Fruit fly (Drosophila melanogaster) whole organism, embryonic: ENCODE data around the gene CG7497.

Source experiments
- Antp ChIP-seq: fragments of 200-800 bp; sonication (Bioruptor generic); optimal IDR thresholded peaks from 3 replicates; lab custom pipeline; 2016; ENCODE audit warnings: missing biosample characterization, missing genetic modification characterization
- CG10147 ChIP-seq: fragments of 200-800 bp; sonication (Bioruptor generic); optimal IDR thresholded peaks from 2 replicates; lab custom pipeline; 2019; ENCODE audit warnings: missing biosample characterization, mild to moderate bottlenecking, missing genetic modification characterization, moderate library complexity
- CG10959 ChIP-seq: fragments of 200-800 bp; sonication (Bioruptor generic); IDR thresholded peaks from 2 replicates; pipeline ENCODE4 v1.3.6; 2022; ENCODE audit warnings: missing biosample characterization, missing genetic modification characterization
- CG12104 ChIP-seq: fragments of 200-800 bp; sonication (Bioruptor generic); optimal IDR thresholded peaks from 3 replicates; lab custom pipeline; 2016; ENCODE audit warnings: missing biosample characterization, missing genetic modification characterization
- CG13287 ChIP-seq: fragments of 200-800 bp; sonication (Bioruptor generic); IDR thresholded peaks from 2 replicates; pipeline ENCODE4 v1.3.6; 2022; ENCODE audit warnings: missing biosample characterization, missing genetic modification characterization; ENCODE audit not compliant: partially characterized antibody
- CG13296 ChIP-seq: fragments of 200-800 bp; sonication (Bioruptor generic); optimal IDR thresholded peaks from 3 replicates; lab custom pipeline; 2018; ENCODE audit warnings: missing biosample characterization, mild to moderate bottlenecking, missing genetic modification characterization
- CG17829 ChIP-seq: fragments of 200-800 bp; optimal IDR thresholded peaks from 2 replicates; lab custom pipeline; 2019; ENCODE audit warnings: missing biosample characterization, mild to moderate bottlenecking, missing genetic modification characterization, moderate library complexity
- CG33213 ChIP-seq: fragments of 200-800 bp; sonication (Bioruptor generic); optimal IDR thresholded peaks from 3 replicates; lab custom pipeline; 2016; ENCODE audit warnings: missing biosample characterization, missing genetic modification characterization
- CG4328 ChIP-seq: fragments of 200-800 bp; sonication (Bioruptor generic); optimal IDR thresholded peaks from 3 replicates; lab custom pipeline; 2017; ENCODE audit warnings: missing biosample characterization, missing genetic modification reagents, missing genetic modification characterization
- CG4617 ChIP-seq: fragments of 200-800 bp; sonication (Bioruptor generic); optimal IDR thresholded peaks from 3 replicates; lab custom pipeline; 2016; ENCODE audit warnings: missing biosample characterization, missing genetic modification characterization, borderline replicate concordance
- CG4820 ChIP-seq: fragments of 200-800 bp; sonication (Bioruptor generic); optimal IDR thresholded peaks from 3 replicates; lab custom pipeline; 2016; ENCODE audit warnings: missing biosample characterization, missing genetic modification characterization
- CHES-1-like ChIP-seq: fragments of 200-800 bp; sonication (Bioruptor generic); optimal IDR thresholded peaks from 2 replicates; lab custom pipeline; 2016; ENCODE audit warnings: missing biosample characterization, missing genetic modification characterization
- Chrac-16 ChIP-seq: fragments of 200-800 bp; sonication (Bioruptor generic); optimal IDR thresholded peaks from 3 replicates; lab custom pipeline; 2016; ENCODE audit warnings: missing biosample characterization, missing genetic modification characterization
- CkIIα-i1 ChIP-seq: fragments of 200-800 bp; sonication (Bioruptor generic); IDR thresholded peaks from 2 replicates; pipeline ENCODE4 v1.3.6; 2022; ENCODE audit warnings: missing biosample characterization, missing genetic modification characterization
- Dp ChIP-seq: fragments of 200-800 bp; sonication (Bioruptor generic); optimal IDR thresholded peaks from 2 replicates; lab custom pipeline; 2018; ENCODE audit warnings: missing biosample characterization, mild to moderate bottlenecking, missing genetic modification characterization, moderate library complexity
- Fer2 ChIP-seq: fragments of 200-800 bp; sonication (Bioruptor generic); optimal IDR thresholded peaks from 2 replicates; lab custom pipeline; 2018; ENCODE audit warnings: missing biosample characterization, mild to moderate bottlenecking, missing genetic modification characterization, moderate library complexity
- GATAe ChIP-seq: fragments of 200-800 bp; sonication (Bioruptor generic); conservative IDR thresholded peaks from 2 replicates; pipeline ENCODE4 v1.3.6; 2022; ENCODE audit warnings: missing biosample characterization, missing genetic modification characterization
- H2.0 ChIP-seq: fragments of 200-800 bp; sonication (Bioruptor generic); IDR thresholded peaks from 2 replicates; pipeline ENCODE4 v1.3.6; 2022; ENCODE audit warnings: missing biosample characterization, missing genetic modification characterization
- HLH3B ChIP-seq: fragments of 200-800 bp; sonication (Bioruptor generic); IDR thresholded peaks from 2 replicates; pipeline ENCODE4 v1.3.6; 2022; ENCODE audit warnings: missing biosample characterization, missing genetic modification characterization
- HLH4C ChIP-seq: fragments of 200-800 bp; sonication (Bioruptor generic); IDR thresholded peaks from 3 replicates; pipeline ENCODE4 v1.3.6; 2022; ENCODE audit warnings: missing biosample characterization, missing genetic modification characterization; ENCODE audit not compliant: partially characterized antibody
- Hand ChIP-seq: fragments of 200-800 bp; sonication (Bioruptor generic); optimal IDR thresholded peaks from 2 replicates; lab custom pipeline; 2017; ENCODE audit warnings: mild to moderate bottlenecking, missing biosample characterization, missing genetic modification reagents, missing genetic modification characterization
- HmgZ ChIP-seq: fragments of 200-800 bp; sonication (Bioruptor generic); optimal IDR thresholded peaks from 2 replicates; lab custom pipeline; 2018; ENCODE audit warnings: missing biosample characterization, mild to moderate bottlenecking, missing genetic modification characterization
- NC2β ChIP-seq: fragments of 200-800 bp; sonication (Bioruptor generic); optimal IDR thresholded peaks from 2 replicates; lab custom pipeline; 2016; ENCODE audit warnings: missing biosample characterization, missing genetic modification characterization
- NK7.1 ChIP-seq: fragments of 200-800 bp; sonication (Bioruptor generic); optimal IDR thresholded peaks from 3 replicates; lab custom pipeline; 2016; ENCODE audit warnings: missing biosample characterization, missing genetic modification characterization
- Neu2 ChIP-seq: fragments of 200-800 bp; sonication (Bioruptor generic); optimal IDR thresholded peaks from 3 replicates; lab custom pipeline; 2016; ENCODE audit warnings: missing biosample characterization, missing genetic modification characterization, borderline replicate concordance
- NfI ChIP-seq: fragments of 200-800 bp; sonication (Bioruptor generic); optimal IDR thresholded peaks from 3 replicates; lab custom pipeline; 2018; ENCODE audit warnings: missing biosample characterization, mild to moderate bottlenecking, missing genetic modification characterization, moderate library complexity
- PHDP ChIP-seq: fragments of 200-800 bp; sonication (Bioruptor generic); optimal IDR thresholded peaks from 3 replicates; lab custom pipeline; 2018; ENCODE audit warnings: missing biosample characterization, mild to moderate bottlenecking, missing genetic modification characterization, moderate library complexity
- Side ChIP-seq: fragments of 200-800 bp; sonication (Bioruptor generic); optimal IDR thresholded peaks from 2 replicates; lab custom pipeline; 2016; ENCODE audit warnings: missing biosample characterization, missing genetic modification characterization
- Sin3A ChIP-seq: fragments of >200 bp; optimal IDR thresholded peaks from 2 replicates; lab custom pipeline; 2018
- Six4 ChIP-seq: fragments of 200-800 bp; sonication (Bioruptor generic); optimal IDR thresholded peaks from 2 replicates; lab custom pipeline; 2016; ENCODE audit warnings: missing biosample characterization, missing genetic modification characterization
- Trl ChIP-seq, 3 experiments: fragments of >200 bp in 2 of 3; fragments of 200-800 bp in 1 of 3; sonication (Bioruptor generic) in 1 of 3; optimal IDR thresholded peaks; 2 replicates in 1 of 3; 3 replicates in 2 of 3; lab custom pipeline; 2016 to 2017; ENCODE audit warnings: missing biosample characterization in 1 of 3, missing genetic modification characterization in 1 of 3
- ac ChIP-seq: fragments of 200-800 bp; sonication (Bioruptor generic); optimal IDR thresholded peaks from 3 replicates; lab custom pipeline; 2017; ENCODE audit warnings: missing biosample characterization, mild to moderate bottlenecking, missing genetic modification characterization
- bsh ChIP-seq, 2 experiments: fragments of 200-800 bp; sonication (Bioruptor generic); optimal IDR thresholded peaks; 2 replicates each; lab custom pipeline; 2017 to 2018; ENCODE audit warnings: mild to moderate bottlenecking in 2 of 2, missing biosample characterization in 2 of 2, missing genetic modification characterization in 2 of 2, moderate library complexity in 1 of 2
- btn ChIP-seq: fragments of 200-800 bp; sonication (Bioruptor generic); optimal IDR thresholded peaks from 2 replicates; lab custom pipeline; 2016; ENCODE audit warnings: missing biosample characterization, missing genetic modification characterization
- chif ChIP-seq, 2 experiments: fragments of 200-800 bp; sonication (Bioruptor generic); optimal IDR thresholded peaks; 3 replicates each; lab custom pipeline; 2016; ENCODE audit warnings: missing biosample characterization in 2 of 2, missing genetic modification characterization in 2 of 2
- chn ChIP-seq: fragments of 200-800 bp; sonication (Bioruptor generic); optimal IDR thresholded peaks from 2 replicates; lab custom pipeline; 2016; ENCODE audit warnings: missing biosample characterization, missing genetic modification characterization
- dmrt99B ChIP-seq: fragments of 200-800 bp; sonication (Bioruptor generic); optimal IDR thresholded peaks from 2 replicates; lab custom pipeline; 2018; ENCODE audit warnings: missing biosample characterization, mild to moderate bottlenecking, missing genetic modification characterization, moderate library complexity
- dysf ChIP-seq: fragments of 200-800 bp; sonication (Bioruptor generic); IDR thresholded peaks from 3 replicates; pipeline ENCODE4 v1.3.6; 2022; ENCODE audit warnings: missing biosample characterization, missing genetic modification characterization
- fd102C ChIP-seq: fragments of 200-800 bp; sonication (Bioruptor generic); optimal IDR thresholded peaks from 2 replicates; lab custom pipeline; 2018; ENCODE audit warnings: missing biosample characterization, mild to moderate bottlenecking, missing genetic modification characterization, moderate library complexity
- fd3F ChIP-seq: fragments of 200-800 bp; sonication (Bioruptor generic); optimal IDR thresholded peaks from 2 replicates; lab custom pipeline; 2018; ENCODE audit warnings: missing biosample characterization, mild to moderate bottlenecking, missing genetic modification characterization, moderate library complexity
- ftz-f1 ChIP-seq: fragments of 200-800 bp; sonication (Bioruptor generic); optimal IDR thresholded peaks from 2 replicates; lab custom pipeline; 2016; ENCODE audit warnings: missing biosample characterization, missing genetic modification characterization
- gcm2 ChIP-seq: fragments of 200-800 bp; sonication (Bioruptor generic); optimal IDR thresholded peaks from 2 replicates; lab custom pipeline; 2016; ENCODE audit warnings: missing biosample characterization, missing genetic modification characterization
- gro ChIP-seq: fragments of 200-800 bp; sonication (Bioruptor generic); optimal IDR thresholded peaks from 2 replicates; lab custom pipeline; 2016; ENCODE audit warnings: missing biosample characterization, missing genetic modification characterization
- hkb ChIP-seq, 2 experiments: fragments of 200-800 bp in 1 of 2; fragments of >200 bp in 1 of 2; sonication (Bioruptor generic) in 1 of 2; IDR thresholded peaks in 1 of 2; optimal IDR thresholded peaks in 1 of 2; 2 replicates each; pipeline versions ENCODE4 v1.3.6 to Lab custom; 2017 to 2022; ENCODE audit warnings: missing biosample characterization in 1 of 2, missing genetic modification characterization in 1 of 2
- pnt ChIP-seq: fragments of 200-800 bp; sonication (Bioruptor generic); optimal IDR thresholded peaks from 3 replicates; lab custom pipeline; 2016; ENCODE audit warnings: missing biosample characterization, missing genetic modification characterization
- pum ChIP-seq: fragments of 200-800 bp; sonication (Bioruptor generic); optimal IDR thresholded peaks from 2 replicates; lab custom pipeline; 2016; ENCODE audit warnings: missing biosample characterization, missing genetic modification characterization
- pzg ChIP-seq: fragments of 200-800 bp; sonication (Bioruptor generic); optimal IDR thresholded peaks from 3 replicates; lab custom pipeline; 2018; ENCODE audit warnings: missing biosample characterization, mild to moderate bottlenecking, missing genetic modification characterization, moderate library complexity
- tup ChIP-seq: fragments of 200-800 bp; sonication (Bioruptor generic); optimal IDR thresholded peaks from 2 replicates; lab custom pipeline; 2016; ENCODE audit warnings: missing biosample characterization, mild to moderate bottlenecking, missing genetic modification characterization, moderate library complexity
- zfh1 ChIP-seq: fragments of 200-800 bp; sonication (Bioruptor generic); IDR thresholded peaks from 3 replicates; pipeline ENCODE4 v1.3.6; 2022; ENCODE audit warnings: missing biosample characterization, missing genetic modification characterization

CG7497 gene

DNA sequence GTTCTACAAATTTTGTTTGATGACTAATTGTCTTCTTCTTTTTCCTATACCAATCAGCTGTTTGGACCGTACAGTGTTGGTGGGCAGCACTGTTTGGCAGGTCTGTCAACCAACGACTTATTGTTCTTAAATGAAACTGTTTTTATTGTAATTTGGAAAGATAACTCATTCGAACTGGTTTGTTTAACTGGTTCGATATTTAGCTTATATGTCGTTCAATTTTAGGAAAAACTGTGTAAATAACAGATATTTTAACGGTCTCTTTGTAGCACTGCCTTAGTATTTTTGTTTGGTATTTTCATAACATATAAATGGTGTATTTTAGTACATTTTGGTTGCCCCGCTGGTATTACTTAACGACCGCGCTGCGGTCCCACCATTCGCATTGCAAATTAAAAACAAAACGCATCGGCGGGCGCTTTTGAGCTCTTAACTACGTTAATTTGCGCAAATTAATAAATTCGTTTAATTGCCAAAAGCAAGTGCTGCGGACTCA is 11.8 kb upstream of the CG7497 start, which contains the start of the genes Vps60 and anchor (continued):
- peak; percentile 48 for TF ChIP-seq CG17829
- TF ChIP-seq hkb (optimal IDR thresholded peaks at IDR 0.05; lab: Kevin White, UChicago) = peak; percentile 67
- no peak; the same call in 1 of the 2 replicates for TF ChIP-seq hkb (GFP tag; IDR thresholded peaks at IDR 0.05; lab: Robert Waterston, UW)
- TF ChIP-seq fd3F (GFP tag; lab: Kevin White, UChicago) = no peak
- TF ChIP-seq btn (GFP tag; lab: Kevin White, UChicago) = peak; percentile 64
- TF ChIP-seq CG4617 (GFP tag; lab: Kevin White, UChicago) = peak; percentile 58
- peak; percentile 82 for TF ChIP-seq gro
- peak; percentile 65 for TF ChIP-seq NK7.1 (GFP tag; lab: Kevin White, UChicago)
- no peak for TF ChIP-seq fd102C
- peak; percentile 76 for TF ChIP-seq Side (GFP tag; lab: Kevin White, UChicago)
- TF ChIP-seq Fer2 (tag; lab: Kevin White, UChicago) = no peak
- no peak for TF ChIP-seq CG10959 (GFP tag; lab: Robert Waterston, UW)
- TF ChIP-seq Sin3A (lab: Kevin White, UChicago) = peak; percentile 89
- no peak for TF ChIP-seq HLH4C (GFP tag; lab: Robert Waterston, UW)
- peak; percentile 21 for TF ChIP-seq dmrt99B
- no peak for TF ChIP-seq gcm2 (GFP tag; lab: Kevin White, UChicago)
- no peak for TF ChIP-seq ac
- TF ChIP-seq Chrac-16 (GFP tag; lab: Kevin White, UChicago) = peak; percentile 60
- no peak for TF ChIP-seq Trl (optimal IDR thresholded peaks at IDR 0.05; lab: Kevin White, UChicago)
- TF ChIP-seq Trl (GFP tag; optimal IDR thresholded peaks at IDR 0.05; lab: Kevin White, UChicago) = peak; percentile 64
- TF ChIP-seq CG4820 (GFP tag; lab: Kevin White, UChicago) = peak; percentile 58
- peak; percentile 26 for TF ChIP-seq NfI
- no peak for TF ChIP-seq GATAe (GFP tag; lab: Robert Waterston, UW)
- peak; percentile 16 for TF ChIP-seq Hand
- peak; percentile 38 for TF ChIP-seq CG10147
- peak; percentile 45 for TF ChIP-seq PHDP (tag; lab: Kevin White, UChicago)
- no peak for TF ChIP-seq ftz-f1 (GFP tag; lab: Kevin White, UChicago)
- peak; percentile 7 for TF ChIP-seq CG13296 (GFP tag; lab: Kevin White, UChicago)
- no peak for TF ChIP-seq HLH3B (GFP tag; lab: Robert Waterston, UW)
- TF ChIP-seq Antp (GFP tag; lab: Kevin White, UChicago) = peak; percentile 63
- peak; percentile 86 for TF ChIP-seq NC2β (GFP tag; lab: Kevin White, UChicago)
- peak; percentile 72 for TF ChIP-seq CG33213
- 0 out of 3 replicates have a peak, but pooled peaks have one; percentile 39 for TF ChIP-seq zfh1 (GFP tag; lab: Robert Waterston, UW)
- no peak for TF ChIP-seq CkIIα-i1 (GFP tag; lab: Robert Waterston, UW)
- TF ChIP-seq Dp (GFP tag; lab: Kevin White, UChicago) = peak; percentile 55
- peak; percentile 56 to 58 for TF ChIP-seq chif (GFP tag; optimal IDR thresholded peaks at IDR 0.05; lab: Kevin White, UChicago)
- TF ChIP-seq CG4328 (GFP tag; lab: Kevin White, UChicago) = peak; percentile 10
- TF ChIP-seq HmgZ (tag; lab: Kevin White, UChicago) = peak; percentile 77
- peak; percentile 4 for TF ChIP-seq tup (GFP tag; lab: Kevin White, UChicago)
- TF ChIP-seq CG13287 (GFP tag; lab: Robert Waterston, UW) = peak; percentile 50; the same call in 1 of the 2 replicates
- TF ChIP-seq H2.0 = no peak
- peak; percentile 47 for TF ChIP-seq Six4
- TF ChIP-seq Neu2 (GFP tag; lab: Kevin White, UChicago) = peak; percentile 15
- no peak for TF ChIP-seq CG12104 (GFP tag; lab: Kevin White, UChicago)
- TF ChIP-seq CHES-1-like (GFP tag; lab: Kevin White, UChicago) = peak; percentile 77
- TF ChIP-seq pzg = peak; percentile 91
- peak; percentile 53 for TF ChIP-seq pum (GFP tag; lab: Kevin White, UChicago)
- peak; percentile 71 for TF ChIP-seq chn (GFP tag; lab: Kevin White, UChicago)
- peak; percentile 35 for TF ChIP-seq pnt (GFP tag; lab: Kevin White, UChicago)
- peak; percentile 34; the same call in 1 of the 3 replicates for TF ChIP-seq dysf
- TF ChIP-seq bsh (GFP tag; optimal IDR thresholded peaks at IDR 0.05; lab: Kevin White, UChicago) = peak in 1 of 2 experiments; percentile 1
